Worm (Caenorhabditis elegans): Measurements from ENCODE around the gene T01G1.4.

- TF ChIP-seq efl-1 (optimal IDR thresholded peaks at IDR 0.05) = no peak
- TF ChIP-seq efl-1 (GFP tag; optimal IDR thresholded peaks at IDR 0.05 in 1 of 2) = no peak
- TF ChIP-seq ceh-88 (GFP tag; IDR thresholded peaks at IDR 0.05) = no peak
- TF ChIP-seq egl-27 (tag; optimal IDR thresholded peaks at IDR 0.05) = no peak
Measured at ce11 chrIV:11388684-11389083, 27.4 kb upstream of the T01G1.4 start.
